Fruit fly (Drosophila melanogaster) whole organism, pupa: ENCODE data around the gene Or65a.

Experiments used
- CG10348 ChIP-seq: fragments of 200-800 bp; sonication (Bioruptor generic); IDR thresholded peaks from 2 replicates; pipeline ENCODE4 v1.3.6; 2022; ENCODE audit warnings: missing biosample characterization, missing genetic modification characterization
- CG12605 ChIP-seq: fragments of 200-800 bp; sonication (Bioruptor generic); IDR thresholded peaks from 2 replicates; pipeline ENCODE4 v1.3.6; 2022; ENCODE audit warnings: missing biosample characterization, missing genetic modification characterization
- CG13204 ChIP-seq: fragments of 200-800 bp; sonication (Bioruptor generic); optimal IDR thresholded peaks from 2 replicates; lab custom pipeline; 2018; ENCODE audit warnings: missing biosample characterization, mild to moderate bottlenecking, missing genetic modification characterization, moderate library complexity
- CG14655 ChIP-seq: fragments of 200-800 bp; sonication (Bioruptor generic); optimal IDR thresholded peaks from 3 replicates; lab custom pipeline; 2017; ENCODE audit warnings: mild to moderate bottlenecking, missing biosample characterization, missing genetic modification reagents, missing genetic modification characterization
- CG15710 ChIP-seq: fragments of 200-800 bp; sonication (Bioruptor generic); optimal IDR thresholded peaks from 2 replicates; lab custom pipeline; 2018; ENCODE audit warnings: missing biosample characterization, mild to moderate bottlenecking, missing genetic modification characterization, moderate library complexity
- CG17806 ChIP-seq: fragments of 200-800 bp; sonication (Bioruptor generic); optimal IDR thresholded peaks from 2 replicates; lab custom pipeline; 2018; ENCODE audit warnings: missing biosample characterization, mild to moderate bottlenecking, missing genetic modification characterization, moderate library complexity
- CG32121 ChIP-seq: fragments of 200-800 bp; sonication (Bioruptor generic); IDR thresholded peaks from 2 replicates; pipeline ENCODE4 v1.3.6; 2022; ENCODE audit warnings: missing biosample characterization, missing genetic modification characterization
- CG34367 ChIP-seq: fragments of 200-800 bp; sonication (Bioruptor generic); optimal IDR thresholded peaks from 2 replicates; lab custom pipeline; 2018; ENCODE audit warnings: missing biosample characterization, mild to moderate bottlenecking, missing genetic modification characterization
- CG4496 ChIP-seq: fragments of 200-800 bp; sonication (Bioruptor generic); IDR thresholded peaks from 3 replicates; pipeline ENCODE4 v1.3.6; 2022; ENCODE audit warnings: missing biosample characterization, missing genetic modification characterization
- CG8159 ChIP-seq: fragments of 200-800 bp; sonication (Bioruptor generic); optimal IDR thresholded peaks from 3 replicates; lab custom pipeline; 2018; ENCODE audit warnings: missing biosample characterization, mild to moderate bottlenecking, missing genetic modification characterization, moderate library complexity
- CG8301 ChIP-seq: fragments of 200-800 bp; sonication (Bioruptor generic); optimal IDR thresholded peaks from 2 replicates; lab custom pipeline; 2018; ENCODE audit warnings: missing biosample characterization, mild to moderate bottlenecking, missing genetic modification characterization
- CG9948 ChIP-seq: fragments of 200-800 bp; sonication (Bioruptor generic); optimal IDR thresholded peaks from 2 replicates; lab custom pipeline; 2018; ENCODE audit warnings: missing biosample characterization, mild to moderate bottlenecking, missing genetic modification characterization, moderate library complexity
- D1 ChIP-seq: fragments of 200-800 bp; sonication (Bioruptor generic); optimal IDR thresholded peaks from 2 replicates; lab custom pipeline; 2018; ENCODE audit warnings: missing biosample characterization, mild to moderate bottlenecking, missing genetic modification characterization, moderate library complexity
- EcR ChIP-seq: fragments of 200-800 bp; sonication (Bioruptor generic); optimal IDR thresholded peaks from 3 replicates; lab custom pipeline; 2019; ENCODE audit warnings: missing biosample characterization, missing genetic modification characterization, mild to moderate bottlenecking, moderate library complexity, missing genetic modification reagents
- Ets98B ChIP-seq: fragments of 200-800 bp; sonication (Bioruptor generic); IDR thresholded peaks from 2 replicates; pipeline ENCODE4 v1.3.6; 2022; ENCODE audit warnings: missing biosample characterization, missing genetic modification characterization
- Pif1A ChIP-seq: fragments of 200-800 bp; sonication (Bioruptor generic); optimal IDR thresholded peaks from 3 replicates; lab custom pipeline; 2016; ENCODE audit warnings: missing biosample characterization, missing genetic modification characterization
- Pif1B ChIP-seq: fragments of 200-800 bp; sonication (Bioruptor generic); optimal IDR thresholded peaks from 3 replicates; lab custom pipeline; 2016; ENCODE audit warnings: missing biosample characterization, missing genetic modification characterization
- Snoo ChIP-seq: fragments of 200-800 bp; sonication (Bioruptor generic); optimal IDR thresholded peaks from 3 replicates; lab custom pipeline; 2017; ENCODE audit warnings: missing biosample characterization, mild to moderate bottlenecking, missing genetic modification characterization, inconsistent platforms
- fd96Ca ChIP-seq: fragments of 200-800 bp; sonication (Bioruptor generic); IDR thresholded peaks from 3 replicates; pipeline ENCODE4 v1.3.6; 2022; ENCODE audit warnings: missing biosample characterization, missing genetic modification characterization
- gl ChIP-seq: fragments of 200-800 bp; sonication (Bioruptor generic); optimal IDR thresholded peaks from 2 replicates; lab custom pipeline; 2018; ENCODE audit warnings: missing biosample characterization, mild to moderate bottlenecking, missing genetic modification characterization
- rn ChIP-seq: fragments of 200-800 bp; sonication (Bioruptor generic); IDR thresholded peaks from 2 replicates; pipeline ENCODE4 v1.3.6; 2022; ENCODE audit warnings: missing biosample characterization, missing genetic modification characterization

The Or65a gene

DNA sequence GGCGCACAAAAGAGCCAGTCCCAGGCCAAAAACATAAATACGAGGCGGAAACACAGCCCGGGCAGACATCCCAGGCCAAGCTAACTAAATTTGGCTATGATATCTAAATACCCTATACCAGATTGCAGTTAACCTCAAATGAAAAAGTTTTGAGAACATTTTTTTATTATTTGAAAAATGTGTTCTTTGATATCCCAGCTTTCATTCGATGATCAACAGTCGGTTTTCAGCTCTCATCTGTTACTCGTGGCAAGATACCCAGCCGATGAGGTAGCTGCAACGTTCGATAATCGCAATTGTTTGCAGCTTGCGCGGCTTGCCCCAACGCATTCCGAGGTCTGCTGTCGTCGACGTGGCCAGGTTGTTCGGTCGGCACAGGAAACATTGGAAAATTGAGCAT, 13.1 kb upstream of the Or65a start:
- peak; percentile 17 for TF ChIP-seq Pif1A (GFP tag; lab: Kevin White, UChicago)
- TF ChIP-seq D1 = no peak
- no peak for TF ChIP-seq CG8159 (tag; lab: Kevin White, UChicago)
- TF ChIP-seq EcR (GFP tag; lab: Kevin White, UChicago) = no peak
- TF ChIP-seq CG12605 = no peak
- TF ChIP-seq CG9948 (tag; lab: Kevin White, UChicago) = peak; percentile 6
- no peak for TF ChIP-seq CG10348 (GFP tag; lab: Robert Waterston, UW)
- TF ChIP-seq CG4496 (GFP tag; lab: Robert Waterston, UW) = peak; percentile 68; the same call in 1 of the 3 replicates
- TF ChIP-seq Snoo (tag; lab: Kevin White, UChicago) = no peak
- TF ChIP-seq CG17806 = no peak
- TF ChIP-seq CG15710 (tag; lab: Kevin White, UChicago) = no peak
- TF ChIP-seq gl (tag; lab: Kevin White, UChicago) = no peak
- 0 out of 2 replicates have a peak, but pooled peaks have one; percentile 35 for TF ChIP-seq CG32121 (GFP tag; lab: Robert Waterston, UW)
- TF ChIP-seq rn = no peak
- TF ChIP-seq CG8301 (tag; lab: Kevin White, UChicago) = peak; percentile 50
- TF ChIP-seq CG14655 (GFP tag; lab: Kevin White, UChicago) = peak; percentile 71
- TF ChIP-seq CG34367 = no peak
- TF ChIP-seq fd96Ca (GFP tag; lab: Robert Waterston, UW) = peak; percentile 56; the same call in 2 of the 3 replicates
- peak; percentile 70 for TF ChIP-seq Ets98B (GFP tag; lab: Robert Waterston, UW)
- no peak for TF ChIP-seq CG13204

dm6 chr3L:6308596-6308995, 11.8 kb upstream of the Or65a start:
- no peak for TF ChIP-seq rn
- TF ChIP-seq CG34367 = peak; percentile 8
- TF ChIP-seq CG32121 (GFP tag; lab: Robert Waterston, UW) = peak; percentile 60; the same call in 1 of the 2 replicates
- peak; percentile 56; the same call in 1 of the 3 replicates for TF ChIP-seq fd96Ca (GFP tag; lab: Robert Waterston, UW)
- peak; percentile 6 for TF ChIP-seq CG15710 (tag; lab: Kevin White, UChicago)
- TF ChIP-seq CG12605 = 0 out of 2 replicates have a peak, but pooled peaks have one; percentile 41
- TF ChIP-seq CG10348 (GFP tag; lab: Robert Waterston, UW) = no peak
- TF ChIP-seq Pif1A (GFP tag; lab: Kevin White, UChicago) = peak; percentile 52
- TF ChIP-seq CG14655 (GFP tag; lab: Kevin White, UChicago) = peak; percentile 85
- peak; percentile 36 for TF ChIP-seq CG8159 (tag; lab: Kevin White, UChicago)
- peak; percentile 55 for TF ChIP-seq CG9948 (tag; lab: Kevin White, UChicago)
- TF ChIP-seq CG4496 (GFP tag; lab: Robert Waterston, UW) = peak; percentile 75
- peak; percentile 65 for TF ChIP-seq CG17806
- peak; percentile 86 for TF ChIP-seq Ets98B (GFP tag; lab: Robert Waterston, UW)
- peak; percentile 82 for TF ChIP-seq CG8301 (tag; lab: Kevin White, UChicago)
- no peak for TF ChIP-seq Pif1B
- no peak for TF ChIP-seq EcR (GFP tag; lab: Kevin White, UChicago)
- TF ChIP-seq gl (tag; lab: Kevin White, UChicago) = no peak

dm6 chr3L:6309726-6310125, 10.7 kb upstream of the Or65a start:
- TF ChIP-seq CG17806 = no peak
- TF ChIP-seq CG12605 = no peak
- no peak for TF ChIP-seq CG15710 (tag; lab: Kevin White, UChicago)
- no peak for TF ChIP-seq CG4496 (GFP tag; lab: Robert Waterston, UW)
- no peak for TF ChIP-seq CG14655 (GFP tag; lab: Kevin White, UChicago)
- no peak for TF ChIP-seq D1
- TF ChIP-seq rn = no peak
- TF ChIP-seq CG13204 = no peak
- no peak for TF ChIP-seq Pif1A (GFP tag; lab: Kevin White, UChicago)
- no peak for TF ChIP-seq gl (tag; lab: Kevin White, UChicago)
- TF ChIP-seq fd96Ca (GFP tag; lab: Robert Waterston, UW) = no peak
- TF ChIP-seq CG10348 (GFP tag; lab: Robert Waterston, UW) = no peak
- no peak for TF ChIP-seq CG8301 (tag; lab: Kevin White, UChicago)
- no peak for TF ChIP-seq EcR (GFP tag; lab: Kevin White, UChicago)
- no peak for TF ChIP-seq Pif1B
- TF ChIP-seq CG8159 (tag; lab: Kevin White, UChicago) = no peak
- TF ChIP-seq, all 21 proteins: peak for 0

DNA sequence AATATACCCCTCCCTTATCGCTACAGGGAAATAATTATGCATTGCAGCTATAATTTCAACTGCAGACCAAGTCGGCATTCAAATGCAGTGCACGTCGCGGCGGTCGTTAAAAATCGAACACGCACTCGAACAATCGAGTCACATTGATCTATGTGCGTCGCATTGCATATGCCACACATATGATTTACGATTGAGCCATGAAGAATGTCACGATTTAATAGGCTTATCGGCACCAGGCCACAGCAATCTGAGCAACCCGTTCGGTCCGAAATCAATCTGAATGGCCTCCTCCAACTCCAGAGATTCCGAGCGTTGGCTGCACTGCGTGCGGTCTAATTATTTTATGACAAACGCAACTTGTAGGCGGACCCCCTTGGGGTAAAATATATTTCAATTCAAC, 9.9 kb upstream of the Or65a start:
- TF ChIP-seq fd96Ca (GFP tag; lab: Robert Waterston, UW) (no peak), CG34367 (no peak), CG10348 (GFP tag; lab: Robert Waterston, UW) (no peak), Pif1B (no peak), CG32121 (GFP tag; lab: Robert Waterston, UW) (no peak), CG9948 (tag; lab: Kevin White, UChicago) (no peak), CG4496 (GFP tag; lab: Robert Waterston, UW) (no peak), rn (no peak), CG13204 (no peak), D1 (no peak), Ets98B (GFP tag; lab: Robert Waterston, UW) (no peak)
- TF ChIP-seq, all 21 proteins: peak for 0

- TF ChIP-seq CG8159 (tag; lab: Kevin White, UChicago) (peak; percentile 62), Pif1B (no peak), CG14655 (GFP tag; lab: Kevin White, UChicago) (peak; percentile 35), Snoo (tag; lab: Kevin White, UChicago) (peak; percentile 18), CG15710 (tag; lab: Kevin White, UChicago) (peak; percentile 35), CG17806 (peak; percentile 35), CG8301 (tag; lab: Kevin White, UChicago) (peak; percentile 28), fd96Ca (GFP tag; lab: Robert Waterston, UW) (no peak), CG32121 (GFP tag; lab: Robert Waterston, UW) (no peak), Ets98B (GFP tag; lab: Robert Waterston, UW) (no peak), rn (no peak), CG12605 (no peak), CG34367 (no peak), gl (tag; lab: Kevin White, UChicago) (no peak), D1 (no peak), CG13204 (no peak), CG9948 (tag; lab: Kevin White, UChicago) (peak; percentile 44), CG10348 (GFP tag; lab: Robert Waterston, UW) (no peak), CG4496 (GFP tag; lab: Robert Waterston, UW) (no peak), Pif1A (GFP tag; lab: Kevin White, UChicago) (no peak), EcR (GFP tag; lab: Kevin White, UChicago) (no peak)
- TF ChIP-seq, all 21 proteins: peak for 7
Observed at dm6 chr3L:6312029-6312623, 8.3 kb upstream of the Or65a start.
